Worm (Caenorhabditis elegans): ENCODE data around the gene nse-4.

- no peak for TF ChIP-seq ets-7 (tag; optimal IDR thresholded peaks at IDR 0.05)
- TF ChIP-seq ama-1 (optimal IDR thresholded peaks at IDR 0.05) = no peak
- no peak for TF ChIP-seq aly-1 (tag; optimal IDR thresholded peaks at IDR 0.05)
- TF ChIP-seq hmbx-1 (tag; optimal IDR thresholded peaks at IDR 0.05) = no peak
- no peak for TF ChIP-seq sea-1 (GFP tag; conservative IDR thresholded peaks at IDR 0.05)
- no peak for TF ChIP-seq F13C5.2 (tag; optimal IDR thresholded peaks at IDR 0.05)
- TF ChIP-seq hnd-1 (tag; optimal IDR thresholded peaks at IDR 0.05) = no peak
- TF ChIP-seq scrt-1 (GFP tag; IDR thresholded peaks at IDR 0.05) = no peak
- no peak for TF ChIP-seq B0310.2 (tag; optimal IDR thresholded peaks at IDR 0.05)
- no peak for TF ChIP-seq tbx-11 (GFP tag; IDR thresholded peaks at IDR 0.05)
- no peak for TF ChIP-seq pes-1 (GFP tag; IDR thresholded peaks at IDR 0.05)
- no peak for TF ChIP-seq ceh-13 (GFP tag; optimal IDR thresholded peaks at IDR 0.05)
- TF ChIP-seq flt-1 (GFP tag; IDR thresholded peaks at IDR 0.05) = no peak
Observed at ce11 chrIV:11489077-11489476, 8.4 kb downstream of the nse-4 start.

Data from whole organism, early embryonic.